Fruit fly (Drosophila melanogaster) whole organism, pupa: ENCODE results near the gene DopEcR.

Experiments used
- CG10348 ChIP-seq: fragments of 200-800 bp; sonication (Bioruptor generic); IDR thresholded peaks from 2 replicates; pipeline ENCODE4 v1.3.6; 2022; ENCODE audit warnings: missing biosample characterization, missing genetic modification characterization
- CG12605 ChIP-seq: fragments of 200-800 bp; sonication (Bioruptor generic); IDR thresholded peaks from 2 replicates; pipeline ENCODE4 v1.3.6; 2022; ENCODE audit warnings: missing biosample characterization, missing genetic modification characterization
- CG13204 ChIP-seq: fragments of 200-800 bp; sonication (Bioruptor generic); optimal IDR thresholded peaks from 2 replicates; lab custom pipeline; 2018; ENCODE audit warnings: missing biosample characterization, mild to moderate bottlenecking, missing genetic modification characterization, moderate library complexity
- CG14655 ChIP-seq: fragments of 200-800 bp; sonication (Bioruptor generic); optimal IDR thresholded peaks from 3 replicates; lab custom pipeline; 2017; ENCODE audit warnings: mild to moderate bottlenecking, missing biosample characterization, missing genetic modification reagents, missing genetic modification characterization
- CG15710 ChIP-seq: fragments of 200-800 bp; sonication (Bioruptor generic); optimal IDR thresholded peaks from 2 replicates; lab custom pipeline; 2018; ENCODE audit warnings: missing biosample characterization, mild to moderate bottlenecking, missing genetic modification characterization, moderate library complexity
- CG17806 ChIP-seq: fragments of 200-800 bp; sonication (Bioruptor generic); optimal IDR thresholded peaks from 2 replicates; lab custom pipeline; 2018; ENCODE audit warnings: missing biosample characterization, mild to moderate bottlenecking, missing genetic modification characterization, moderate library complexity
- CG32121 ChIP-seq: fragments of 200-800 bp; sonication (Bioruptor generic); IDR thresholded peaks from 2 replicates; pipeline ENCODE4 v1.3.6; 2022; ENCODE audit warnings: missing biosample characterization, missing genetic modification characterization
- CG34367 ChIP-seq: fragments of 200-800 bp; sonication (Bioruptor generic); optimal IDR thresholded peaks from 2 replicates; lab custom pipeline; 2018; ENCODE audit warnings: missing biosample characterization, mild to moderate bottlenecking, missing genetic modification characterization
- CG4496 ChIP-seq: fragments of 200-800 bp; sonication (Bioruptor generic); IDR thresholded peaks from 3 replicates; pipeline ENCODE4 v1.3.6; 2022; ENCODE audit warnings: missing biosample characterization, missing genetic modification characterization
- CG8159 ChIP-seq: fragments of 200-800 bp; sonication (Bioruptor generic); optimal IDR thresholded peaks from 3 replicates; lab custom pipeline; 2018; ENCODE audit warnings: missing biosample characterization, mild to moderate bottlenecking, missing genetic modification characterization, moderate library complexity
- CG8301 ChIP-seq: fragments of 200-800 bp; sonication (Bioruptor generic); optimal IDR thresholded peaks from 2 replicates; lab custom pipeline; 2018; ENCODE audit warnings: missing biosample characterization, mild to moderate bottlenecking, missing genetic modification characterization
- CG9948 ChIP-seq: fragments of 200-800 bp; sonication (Bioruptor generic); optimal IDR thresholded peaks from 2 replicates; lab custom pipeline; 2018; ENCODE audit warnings: missing biosample characterization, mild to moderate bottlenecking, missing genetic modification characterization, moderate library complexity
- D1 ChIP-seq: fragments of 200-800 bp; sonication (Bioruptor generic); optimal IDR thresholded peaks from 2 replicates; lab custom pipeline; 2018; ENCODE audit warnings: missing biosample characterization, mild to moderate bottlenecking, missing genetic modification characterization, moderate library complexity
- EcR ChIP-seq: fragments of 200-800 bp; sonication (Bioruptor generic); optimal IDR thresholded peaks from 3 replicates; lab custom pipeline; 2019; ENCODE audit warnings: missing biosample characterization, missing genetic modification characterization, mild to moderate bottlenecking, moderate library complexity, missing genetic modification reagents
- Ets98B ChIP-seq: fragments of 200-800 bp; sonication (Bioruptor generic); IDR thresholded peaks from 2 replicates; pipeline ENCODE4 v1.3.6; 2022; ENCODE audit warnings: missing biosample characterization, missing genetic modification characterization
- Pif1A ChIP-seq: fragments of 200-800 bp; sonication (Bioruptor generic); optimal IDR thresholded peaks from 3 replicates; lab custom pipeline; 2016; ENCODE audit warnings: missing biosample characterization, missing genetic modification characterization
- Pif1B ChIP-seq: fragments of 200-800 bp; sonication (Bioruptor generic); optimal IDR thresholded peaks from 3 replicates; lab custom pipeline; 2016; ENCODE audit warnings: missing biosample characterization, missing genetic modification characterization
- Snoo ChIP-seq: fragments of 200-800 bp; sonication (Bioruptor generic); optimal IDR thresholded peaks from 3 replicates; lab custom pipeline; 2017; ENCODE audit warnings: missing biosample characterization, mild to moderate bottlenecking, missing genetic modification characterization, inconsistent platforms
- fd96Ca ChIP-seq: fragments of 200-800 bp; sonication (Bioruptor generic); IDR thresholded peaks from 3 replicates; pipeline ENCODE4 v1.3.6; 2022; ENCODE audit warnings: missing biosample characterization, missing genetic modification characterization
- gl ChIP-seq: fragments of 200-800 bp; sonication (Bioruptor generic); optimal IDR thresholded peaks from 2 replicates; lab custom pipeline; 2018; ENCODE audit warnings: missing biosample characterization, mild to moderate bottlenecking, missing genetic modification characterization
- rn ChIP-seq: fragments of 200-800 bp; sonication (Bioruptor generic); IDR thresholded peaks from 2 replicates; pipeline ENCODE4 v1.3.6; 2022; ENCODE audit warnings: missing biosample characterization, missing genetic modification characterization

The DopEcR gene

dm6 chr3L:4406653-4407257, 26.6 kb upstream of the DopEcR start, which contains the start of gene TP53INP:
TSS of gene TP53INP (plus strand) at chr3L:4406943.
- peak; percentile 83 for TF ChIP-seq Pif1A (GFP tag; lab: Kevin White, UChicago)
- no peak for TF ChIP-seq CG12605 (GFP tag; lab: Robert Waterston, UW)
- TF ChIP-seq CG17806: peak; percentile 82
- peak; percentile 93 for TF ChIP-seq CG14655 (GFP tag; lab: Kevin White, UChicago)
- TF ChIP-seq CG8301 (tag; lab: Kevin White, UChicago): peak; percentile 89
- TF ChIP-seq CG9948 (tag; lab: Kevin White, UChicago): peak; percentile 85
- TF ChIP-seq rn (GFP tag; lab: Robert Waterston, UW): no peak
- TF ChIP-seq CG13204 (GFP tag; lab: Kevin White, UChicago): peak; percentile 51
- peak; percentile 65 for TF ChIP-seq D1 (tag; lab: Kevin White, UChicago)
- peak; percentile 91 for TF ChIP-seq CG15710
- TF ChIP-seq Pif1B (GFP tag; lab: Kevin White, UChicago): peak; percentile 83
- TF ChIP-seq CG4496 (GFP tag; lab: Robert Waterston, UW): peak; percentile 57; the same call in 2 of the 3 replicates
- TF ChIP-seq Ets98B: no peak; the same call in 1 of the 2 replicates
- peak; percentile 84 for TF ChIP-seq CG34367 (tag; lab: Kevin White, UChicago)
- TF ChIP-seq CG8159: peak; percentile 94
- TF ChIP-seq CG32121: peak; percentile 56
- TF ChIP-seq gl: peak; percentile 60
- peak; percentile 53 for TF ChIP-seq EcR (GFP tag; lab: Kevin White, UChicago)
- peak; percentile 47; the same call in 2 of the 3 replicates for TF ChIP-seq fd96Ca (GFP tag; lab: Robert Waterston, UW)
- TF ChIP-seq CG10348 (GFP tag; lab: Robert Waterston, UW): peak; percentile 41; the same call in 1 of the 2 replicates
- TF ChIP-seq Snoo (tag; lab: Kevin White, UChicago): peak; percentile 85

DNA sequence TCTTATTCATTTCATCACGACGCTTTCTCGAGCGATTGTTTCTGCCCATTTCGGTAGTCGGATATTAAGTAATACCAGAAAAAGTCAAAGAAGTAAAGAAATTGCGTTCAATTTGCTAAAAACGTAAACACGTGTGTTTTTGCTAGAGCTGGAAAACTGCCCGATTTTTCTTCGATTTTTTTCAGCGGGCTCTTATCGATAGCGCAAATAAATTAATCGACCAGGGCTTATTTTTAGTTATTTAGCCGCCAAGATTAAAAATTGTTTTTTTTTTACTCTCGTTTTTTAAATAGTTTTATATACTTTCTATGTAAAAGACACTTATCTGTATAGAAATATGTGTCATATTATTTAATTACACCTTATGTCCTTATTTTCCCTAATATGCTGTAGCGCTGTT, 25.7 kb upstream of the DopEcR start, which contains the start of gene CG15019:
CG15019 (minus strand) TSS at position 138 of the 400 bp plus-strand sequence.
- TF ChIP-seq CG32121: no peak
- no peak for TF ChIP-seq CG4496 (GFP tag; lab: Robert Waterston, UW)
- TF ChIP-seq CG8159: no peak
- no peak for TF ChIP-seq rn (GFP tag; lab: Robert Waterston, UW)
- no peak for TF ChIP-seq gl
- TF ChIP-seq, all 21 proteins: peak for 0

- TF ChIP-seq fd96Ca (GFP tag; lab: Robert Waterston, UW) (peak; percentile 26; the same call in 1 of the 3 replicates), CG32121 (peak; percentile 61; the same call in 1 of the 2 replicates), CG34367 (tag; lab: Kevin White, UChicago) (peak; percentile 35), CG10348 (GFP tag; lab: Robert Waterston, UW) (no peak), CG13204 (GFP tag; lab: Kevin White, UChicago) (no peak), Pif1B (GFP tag; lab: Kevin White, UChicago) (peak; percentile 47), CG14655 (GFP tag; lab: Kevin White, UChicago) (peak; percentile 55), CG17806 (peak; percentile 49), CG12605 (GFP tag; lab: Robert Waterston, UW) (peak; percentile 35; the same call in 1 of the 2 replicates), Ets98B (peak; percentile 71), rn (GFP tag; lab: Robert Waterston, UW) (no peak), Pif1A (GFP tag; lab: Kevin White, UChicago) (peak; percentile 62), gl (no peak), CG4496 (GFP tag; lab: Robert Waterston, UW) (peak; percentile 74), CG9948 (tag; lab: Kevin White, UChicago) (peak; percentile 51), D1 (tag; lab: Kevin White, UChicago) (peak; percentile 28), Snoo (tag; lab: Kevin White, UChicago) (peak; percentile 37), CG8159 (peak; percentile 46), EcR (GFP tag; lab: Kevin White, UChicago) (peak; percentile 49), CG15710 (peak; percentile 43), CG8301 (tag; lab: Kevin White, UChicago) (peak; percentile 67)
Observed at dm6 chr3L:4403180-4403769, 23.1 kb upstream of the DopEcR start, which contains the start of gene Syx17. TSS of gene Syx17 (plus strand) at chr3L:4403487.

DNA sequence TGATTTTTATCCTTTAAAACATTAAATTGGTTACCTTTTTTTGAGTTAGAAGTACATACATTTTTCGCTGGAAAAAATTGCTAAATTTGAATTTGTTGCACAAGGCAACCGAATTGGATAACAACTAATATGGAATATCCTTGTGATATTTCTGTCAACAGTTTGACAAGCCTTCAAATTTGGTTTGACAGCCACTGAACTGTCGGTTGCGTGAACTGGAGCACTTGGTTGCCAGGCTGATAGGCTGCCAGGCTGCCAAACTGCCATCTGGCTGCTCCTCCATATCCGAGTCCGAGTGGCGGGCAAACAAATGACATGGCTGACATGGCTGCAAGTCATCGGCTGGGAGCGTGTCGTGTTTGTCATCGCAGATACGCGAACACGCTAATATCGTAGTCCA, 21.1 kb upstream of the DopEcR start:
- TF ChIP-seq CG32121 (no peak), gl (no peak), CG17806 (no peak), Ets98B (no peak), CG8301 (tag; lab: Kevin White, UChicago) (no peak), Pif1B (GFP tag; lab: Kevin White, UChicago) (no peak), Snoo (tag; lab: Kevin White, UChicago) (no peak), CG13204 (GFP tag; lab: Kevin White, UChicago) (no peak), CG12605 (GFP tag; lab: Robert Waterston, UW) (no peak), CG14655 (GFP tag; lab: Kevin White, UChicago) (no peak), fd96Ca (GFP tag; lab: Robert Waterston, UW) (no peak), D1 (tag; lab: Kevin White, UChicago) (no peak), Pif1A (GFP tag; lab: Kevin White, UChicago) (no peak)

dm6 chr3L:4399905-4400304, 19.7 kb upstream of the DopEcR start:
- TF ChIP-seq Pif1B (GFP tag; lab: Kevin White, UChicago) (no peak), CG32121 (no peak), Snoo (tag; lab: Kevin White, UChicago) (peak; percentile 2), EcR (GFP tag; lab: Kevin White, UChicago) (no peak), CG8159 (peak; percentile 11), CG13204 (GFP tag; lab: Kevin White, UChicago) (no peak), CG8301 (tag; lab: Kevin White, UChicago) (peak; percentile 6), CG15710 (no peak), Ets98B (no peak), CG12605 (GFP tag; lab: Robert Waterston, UW) (no peak), rn (GFP tag; lab: Robert Waterston, UW) (no peak), CG4496 (GFP tag; lab: Robert Waterston, UW) (0 out of 3 replicates have a peak, but pooled peaks have one; percentile 24), CG10348 (GFP tag; lab: Robert Waterston, UW) (no peak), CG34367 (tag; lab: Kevin White, UChicago) (no peak), fd96Ca (GFP tag; lab: Robert Waterston, UW) (no peak), CG17806 (no peak), Pif1A (GFP tag; lab: Kevin White, UChicago) (no peak), D1 (tag; lab: Kevin White, UChicago) (no peak), CG9948 (tag; lab: Kevin White, UChicago) (no peak), CG14655 (GFP tag; lab: Kevin White, UChicago) (no peak), gl (no peak)
